Fruit fly (Drosophila melanogaster) whole organism, embryonic: ENCODE results near the gene bmm.
A peak's percentile ranks its signal among the peaks of the same experiment; 100 is the strongest.

ENCODE experiments used
- Atf3 ChIP-seq: fragments of 200-800 bp; sonication (Bioruptor generic); optimal IDR thresholded peaks from 3 replicates; lab custom pipeline; 2016; ENCODE audit warnings: missing biosample characterization, missing genetic modification characterization
- B-H2 ChIP-seq: fragments of 200-800 bp; sonication (Bioruptor generic); optimal IDR thresholded peaks from 2 replicates; lab custom pipeline; 2018; ENCODE audit warnings: missing biosample characterization, mild to moderate bottlenecking, missing genetic modification characterization
- CG1024 ChIP-seq: fragments of 200-800 bp; sonication (Bioruptor generic); IDR thresholded peaks from 2 replicates; pipeline ENCODE4 v1.3.6; 2022; ENCODE audit warnings: missing biosample characterization, missing genetic modification characterization
- CG10274 ChIP-seq: fragments of 200-800 bp; sonication (Bioruptor generic); optimal IDR thresholded peaks from 3 replicates; lab custom pipeline; 2017; ENCODE audit warnings: missing biosample characterization, mild to moderate bottlenecking, missing genetic modification characterization
- CG13287 ChIP-seq: fragments of 200-800 bp; sonication (Bioruptor generic); IDR thresholded peaks from 2 replicates; pipeline ENCODE4 v1.3.6; 2022; ENCODE audit warnings: missing biosample characterization, missing genetic modification characterization; ENCODE audit not compliant: partially characterized antibody
- CG14965 ChIP-seq: fragments of 200-800 bp; sonication (Bioruptor generic); optimal IDR thresholded peaks from 2 replicates; lab custom pipeline; 2016; ENCODE audit warnings: missing biosample characterization, missing genetic modification characterization, borderline replicate concordance
- CG15696 ChIP-seq: fragments of 200-800 bp; sonication (Bioruptor generic); optimal IDR thresholded peaks from 2 replicates; lab custom pipeline; 2019; ENCODE audit warnings: missing biosample characterization, mild to moderate bottlenecking, missing genetic modification characterization, moderate library complexity
- CG16813 ChIP-seq: fragments of 200-800 bp; sonication (Bioruptor generic); IDR thresholded peaks from 3 replicates; pipeline ENCODE4 v1.3.6; 2022; ENCODE audit warnings: missing biosample characterization, missing genetic modification characterization; ENCODE audit not compliant: partially characterized antibody
- CG17186 ChIP-seq: fragments of 200-800 bp; sonication (Bioruptor generic); optimal IDR thresholded peaks from 3 replicates; lab custom pipeline; 2017; ENCODE audit warnings: missing biosample characterization, missing genetic modification reagents, missing genetic modification characterization
- CG2712 ChIP-seq: fragments of 200-800 bp; optimal IDR thresholded peaks from 3 replicates; lab custom pipeline; 2019; ENCODE audit warnings: missing biosample characterization, mild to moderate bottlenecking, missing genetic modification characterization, moderate library complexity
- CG2889 ChIP-seq: fragments of 200-800 bp; sonication (Bioruptor generic); IDR thresholded peaks from 3 replicates; pipeline ENCODE4 v1.3.6; 2022; ENCODE audit warnings: missing biosample characterization, missing genetic modification characterization
- CG30403 ChIP-seq: fragments of 200-800 bp; sonication (Bioruptor generic); optimal IDR thresholded peaks from 3 replicates; lab custom pipeline; 2016; ENCODE audit warnings: missing biosample characterization, missing genetic modification characterization
- CG3065 ChIP-seq: fragments of 200-800 bp; sonication (Bioruptor generic); optimal IDR thresholded peaks from 2 replicates; lab custom pipeline; 2016; ENCODE audit warnings: missing biosample characterization, missing genetic modification characterization
- CG31224 ChIP-seq: fragments of 200-800 bp; sonication (Bioruptor generic); IDR thresholded peaks from 2 replicates; pipeline ENCODE4 v1.3.6; 2022; ENCODE audit warnings: missing biosample characterization, missing genetic modification characterization
- CG31441 ChIP-seq: fragments of 200-800 bp; sonication (Bioruptor generic); IDR thresholded peaks from 2 replicates; pipeline ENCODE4 v1.3.6; 2022; ENCODE audit warnings: missing biosample characterization, missing genetic modification characterization
- CG34422 ChIP-seq: fragments of 200-800 bp; sonication (Bioruptor generic); IDR thresholded peaks from 3 replicates; pipeline ENCODE4 v1.3.6; 2022; ENCODE audit warnings: missing biosample characterization, missing genetic modification characterization
- CG3726 ChIP-seq: fragments of 200-800 bp; sonication (Bioruptor generic); IDR thresholded peaks from 3 replicates; pipeline ENCODE4, ENCODE4 v1.3.6; 2022; ENCODE audit warnings: missing biosample characterization, missing genetic modification characterization
- CG8089 ChIP-seq: fragments of 200-800 bp; sonication (Bioruptor generic); optimal IDR thresholded peaks from 3 replicates; lab custom pipeline; 2016; ENCODE audit warnings: missing biosample characterization, missing genetic modification characterization
- D19B ChIP-seq: fragments of 200-800 bp; sonication (Bioruptor generic); optimal IDR thresholded peaks from 2 replicates; lab custom pipeline; 2017; ENCODE audit warnings: missing biosample characterization, mild to moderate bottlenecking, missing genetic modification characterization
- Dbx ChIP-seq: fragments of 200-800 bp; sonication (Bioruptor generic); IDR thresholded peaks from 3 replicates; pipeline ENCODE4 v1.3.6; 2022; ENCODE audit warnings: missing biosample characterization, missing genetic modification characterization
- Dek ChIP-seq: fragments of 200-800 bp; sonication (Bioruptor generic); optimal IDR thresholded peaks from 3 replicates; lab custom pipeline; 2019; ENCODE audit warnings: missing biosample characterization, mild to moderate bottlenecking, missing genetic modification characterization, moderate library complexity
- Gug ChIP-seq: fragments of 200-800 bp; sonication (Bioruptor generic); IDR thresholded peaks from 4 replicates; pipeline ENCODE4 v1.3.6; 2022; ENCODE audit warnings: missing biosample characterization, missing genetic modification characterization
- H2.0 ChIP-seq: fragments of 200-800 bp; sonication (Bioruptor generic); IDR thresholded peaks from 2 replicates; pipeline ENCODE4 v1.3.6; 2022; ENCODE audit warnings: missing biosample characterization, missing genetic modification characterization
- HmgD ChIP-seq: fragments of 200-800 bp; sonication (Bioruptor generic); optimal IDR thresholded peaks from 3 replicates; lab custom pipeline; 2016; ENCODE audit warnings: missing biosample characterization, missing genetic modification characterization
- Hr39 ChIP-seq: fragments of >200 bp; optimal IDR thresholded peaks from 2 replicates; lab custom pipeline; 2017
- MBD-R2 ChIP-seq: fragments of 200-800 bp; sonication (Bioruptor generic); IDR thresholded peaks from 2 replicates; pipeline ENCODE4 v1.3.6; 2022; ENCODE audit warnings: missing biosample characterization, missing genetic modification characterization
- Oaz ChIP-seq: fragments of 200-800 bp; sonication (Bioruptor generic); IDR thresholded peaks from 2 replicates; pipeline ENCODE4 v1.3.6; 2022; ENCODE audit warnings: missing biosample characterization, missing genetic modification characterization
- ab ChIP-seq: fragments of 200-800 bp; sonication (Bioruptor generic); optimal IDR thresholded peaks from 2 replicates; lab custom pipeline; 2016; ENCODE audit warnings: missing biosample characterization, missing genetic modification characterization
- ac ChIP-seq: fragments of 200-800 bp; sonication (Bioruptor generic); optimal IDR thresholded peaks from 3 replicates; lab custom pipeline; 2017; ENCODE audit warnings: missing biosample characterization, mild to moderate bottlenecking, missing genetic modification characterization
- al ChIP-seq: fragments of 200-800 bp; sonication (Bioruptor generic); IDR thresholded peaks from 2 replicates; pipeline ENCODE4 v1.3.6; 2022; ENCODE audit warnings: missing biosample characterization, missing genetic modification characterization
- ash1 ChIP-seq: fragments of 200-800 bp; sonication (Bioruptor generic); optimal IDR thresholded peaks from 2 replicates; lab custom pipeline; 2018; ENCODE audit warnings: missing biosample characterization, mild to moderate bottlenecking, missing genetic modification characterization
- bigmax ChIP-seq: fragments of 200-800 bp; sonication (Bioruptor generic); optimal IDR thresholded peaks from 2 replicates; lab custom pipeline; 2018; ENCODE audit warnings: missing biosample characterization, mild to moderate bottlenecking, missing genetic modification characterization
- btn ChIP-seq: fragments of 200-800 bp; sonication (Bioruptor generic); optimal IDR thresholded peaks from 2 replicates; lab custom pipeline; 2016; ENCODE audit warnings: missing biosample characterization, missing genetic modification characterization
- eve ChIP-seq, 2 experiments: fragments of >200 bp; optimal IDR thresholded peaks; 2 replicates each; lab custom pipeline; 2017; ENCODE audit warnings: missing biosample characterization in 2 of 2, missing genetic modification characterization in 2 of 2
- exex ChIP-seq: fragments of 200-800 bp; sonication (Bioruptor generic); optimal IDR thresholded peaks from 4 replicates; lab custom pipeline; 2018; ENCODE audit warnings: missing biosample characterization, mild to moderate bottlenecking, missing genetic modification characterization, moderate library complexity
- fd3F ChIP-seq: fragments of 200-800 bp; sonication (Bioruptor generic); optimal IDR thresholded peaks from 2 replicates; lab custom pipeline; 2018; ENCODE audit warnings: missing biosample characterization, mild to moderate bottlenecking, missing genetic modification characterization, moderate library complexity
- h ChIP-seq: fragments of >200 bp; optimal IDR thresholded peaks from 2 replicates; lab custom pipeline; 2017
- hkb ChIP-seq, 2 experiments: fragments of 200-800 bp in 1 of 2; fragments of >200 bp in 1 of 2; sonication (Bioruptor generic) in 1 of 2; IDR thresholded peaks in 1 of 2; optimal IDR thresholded peaks in 1 of 2; 2 replicates each; pipeline versions ENCODE4 v1.3.6 to Lab custom; 2017 to 2022; ENCODE audit warnings: missing biosample characterization in 1 of 2, missing genetic modification characterization in 1 of 2
- insv ChIP-seq, 2 experiments: fragments of 200-800 bp; sonication (Bioruptor generic); optimal IDR thresholded peaks; 3 replicates each; lab custom pipeline; 2016 to 2018; ENCODE audit warnings: missing biosample characterization in 2 of 2, missing genetic modification characterization in 2 of 2
- jigr1 ChIP-seq: fragments of 200-800 bp; sonication (Bioruptor generic); IDR thresholded peaks from 3 replicates; pipeline ENCODE4 v1.3.6; 2022; ENCODE audit warnings: missing biosample characterization, missing genetic modification characterization
- lmd ChIP-seq: fragments of 200-800 bp; sonication (Bioruptor generic); IDR thresholded peaks from 2 replicates; pipeline ENCODE4 v1.3.6; 2022; ENCODE audit warnings: missing biosample characterization, missing genetic modification characterization
- mam ChIP-seq: fragments of 200-800 bp; sonication (Bioruptor generic); optimal IDR thresholded peaks from 3 replicates; lab custom pipeline; 2016; ENCODE audit warnings: missing biosample characterization, missing genetic modification characterization
- mld ChIP-seq: fragments of 200-800 bp; sonication (Bioruptor generic); IDR thresholded peaks from 3 replicates; pipeline ENCODE4 v1.3.6; 2022; ENCODE audit warnings: missing biosample characterization, missing genetic modification characterization; ENCODE audit not compliant: partially characterized antibody
- onecut ChIP-seq: fragments of 200-800 bp; sonication (Bioruptor generic); IDR thresholded peaks from 2 replicates; pipeline ENCODE4 v1.3.6; 2022; ENCODE audit warnings: missing biosample characterization, missing genetic modification characterization
- scrt ChIP-seq: fragments of 200-800 bp; sonication (Bioruptor generic); optimal IDR thresholded peaks from 2 replicates; lab custom pipeline; 2018; ENCODE audit warnings: missing biosample characterization, mild to moderate bottlenecking, missing genetic modification characterization, moderate library complexity
- slbo ChIP-seq: fragments of 200-800 bp; sonication (Bioruptor generic); IDR thresholded peaks from 2 replicates; pipeline ENCODE4 v1.3.6; 2022; ENCODE audit warnings: missing biosample characterization, missing genetic modification characterization
- slou ChIP-seq: fragments of 200-800 bp; sonication (Bioruptor generic); optimal IDR thresholded peaks from 3 replicates; lab custom pipeline; 2016; ENCODE audit warnings: missing biosample characterization, missing genetic modification characterization
- sqz ChIP-seq: fragments of 200-800 bp; sonication (Bioruptor generic); optimal IDR thresholded peaks from 3 replicates; lab custom pipeline; 2018; ENCODE audit warnings: missing biosample characterization, mild to moderate bottlenecking, missing genetic modification characterization
- tio ChIP-seq: fragments of 200-800 bp; sonication (Bioruptor generic); optimal IDR thresholded peaks from 2 replicates; lab custom pipeline; 2017; ENCODE audit warnings: missing biosample characterization, missing genetic modification characterization, inconsistent platforms
- tx ChIP-seq: fragments of 200-800 bp; sonication (Bioruptor generic); optimal IDR thresholded peaks from 2 replicates; lab custom pipeline; 2016; ENCODE audit warnings: missing biosample characterization, missing genetic modification characterization

The bmm gene

DNA sequence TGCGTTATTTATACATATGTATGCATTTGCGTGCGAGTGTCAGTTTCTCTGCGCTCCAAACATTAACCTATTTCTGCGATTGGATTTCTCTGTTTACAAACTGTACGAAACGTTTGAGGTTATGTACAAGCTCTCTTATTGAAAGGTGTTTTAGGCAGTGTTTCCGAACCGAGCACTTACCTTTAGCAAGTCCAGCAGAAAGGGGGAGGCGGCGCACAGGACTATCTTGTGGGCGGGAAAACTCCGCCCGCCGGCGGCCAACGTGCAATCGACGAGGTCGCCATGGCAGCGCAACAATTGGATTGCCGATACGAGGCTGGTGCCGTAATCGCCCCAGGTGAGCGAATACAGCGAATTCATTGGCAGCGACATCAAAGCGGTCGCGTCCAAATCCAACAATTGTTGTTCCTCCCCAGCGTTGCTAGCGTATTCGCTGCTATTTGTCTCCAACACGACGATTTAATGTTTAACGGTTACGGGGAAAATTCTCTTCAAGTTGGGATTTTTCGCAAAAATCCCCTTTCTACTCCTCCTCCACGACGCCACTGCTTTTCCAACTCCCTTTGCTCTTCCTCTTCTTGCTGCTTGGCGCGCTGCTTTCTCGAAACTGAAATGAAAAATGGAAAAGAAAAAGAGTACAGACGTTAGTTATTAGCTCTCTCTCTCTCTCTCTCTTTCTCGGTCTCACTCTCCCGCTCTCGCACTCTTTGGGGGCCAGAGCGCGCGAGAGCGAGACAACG, 29.3 kb downstream of the bmm start (continued):
- TF ChIP-seq CG34422 = peak; percentile 93
- TF ChIP-seq CG16813 = no peak; the same call in 2 of the 3 replicates
- TF ChIP-seq CG3726 (GFP tag; lab: Robert Waterston, UW) = peak; percentile 77; the same call in 1 of the 3 replicates
- peak; percentile 76 for TF ChIP-seq MBD-R2 (GFP tag; lab: Robert Waterston, UW)
- 0 out of 2 replicates have a peak, but pooled peaks have one; percentile 6 for TF ChIP-seq CG13287 (GFP tag; lab: Robert Waterston, UW)
- peak; percentile 96 for TF ChIP-seq mam (GFP tag; lab: Kevin White, UChicago)
- TF ChIP-seq B-H2 (GFP tag; lab: Kevin White, UChicago) = peak; percentile 76
- TF ChIP-seq lmd (GFP tag; lab: Robert Waterston, UW) = peak; percentile 93
- TF ChIP-seq Gug (GFP tag; lab: Robert Waterston, UW) = peak; percentile 91
- peak; percentile 97 for TF ChIP-seq bigmax (GFP tag; lab: Kevin White, UChicago)
- peak; percentile 96 for TF ChIP-seq slbo
- TF ChIP-seq slou (GFP tag; lab: Kevin White, UChicago) = peak; percentile 76
- TF ChIP-seq sqz = peak; percentile 39
- peak; percentile 89 for TF ChIP-seq tx (GFP tag; lab: Kevin White, UChicago)
- peak; percentile 83 for TF ChIP-seq D19B (GFP tag; lab: Kevin White, UChicago)
- TF ChIP-seq CG10274 (GFP tag; lab: Kevin White, UChicago) = peak; percentile 80
- TF ChIP-seq fd3F = peak; percentile 83
- TF ChIP-seq tio = peak; percentile 76
- peak in 1 of 2 experiments; percentile 80 for TF ChIP-seq insv (GFP tag; optimal IDR thresholded peaks at IDR 0.05; lab: Kevin White, UChicago)
- peak; percentile 86 for TF ChIP-seq Dek (tag; lab: Kevin White, UChicago)
- peak; percentile 81 for TF ChIP-seq HmgD
- TF ChIP-seq h (lab: Kevin White, UChicago) = no peak
- no peak for TF ChIP-seq Hr39 (lab: Kevin White, UChicago)
- peak; percentile 79 for TF ChIP-seq CG1024
- peak; percentile 88 for TF ChIP-seq al (GFP tag; lab: Robert Waterston, UW)
- peak; percentile 85 for TF ChIP-seq Oaz (GFP tag; lab: Robert Waterston, UW)
- peak; percentile 76 for TF ChIP-seq jigr1 (GFP tag; lab: Robert Waterston, UW)
- TF ChIP-seq CG8089 (GFP tag; lab: Kevin White, UChicago) = peak; percentile 87
- peak; percentile 79 for TF ChIP-seq CG31441 (GFP tag; lab: Robert Waterston, UW)
- TF ChIP-seq ab (GFP tag; lab: Kevin White, UChicago) = peak; percentile 78
- TF ChIP-seq CG2889 (GFP tag; lab: Robert Waterston, UW) = peak; percentile 90
- peak; percentile 95 for TF ChIP-seq Dbx (GFP tag; lab: Robert Waterston, UW)
- peak; percentile 27 for TF ChIP-seq exex
- peak; percentile 83 for TF ChIP-seq Atf3
- peak; percentile 30 for TF ChIP-seq ac (GFP tag; lab: Kevin White, UChicago)
- peak; percentile 80 for TF ChIP-seq CG2712 (tag; lab: Kevin White, UChicago)
- peak; percentile 88 for TF ChIP-seq scrt (GFP tag; lab: Kevin White, UChicago)
- TF ChIP-seq onecut (GFP tag; lab: Robert Waterston, UW) = peak; percentile 85
- peak; percentile 50 for TF ChIP-seq CG17186 (GFP tag; lab: Kevin White, UChicago)
- peak; percentile 74 for TF ChIP-seq CG14965
- TF ChIP-seq hkb (optimal IDR thresholded peaks at IDR 0.05; lab: Kevin White, UChicago) = no peak
- peak; percentile 88 for TF ChIP-seq hkb (GFP tag; IDR thresholded peaks at IDR 0.05; lab: Robert Waterston, UW)
- TF ChIP-seq CG30403 (GFP tag; lab: Kevin White, UChicago) = peak; percentile 91
- no peak for TF ChIP-seq mld (GFP tag; lab: Robert Waterston, UW)
- TF ChIP-seq eve (GFP tag; optimal IDR thresholded peaks at IDR 0.05; lab: Kevin White, UChicago) = no peak
- peak; percentile 58 for TF ChIP-seq CG15696 (tag; lab: Kevin White, UChicago)
- TF ChIP-seq CG31224 = peak; percentile 85
- TF ChIP-seq H2.0 (GFP tag; lab: Robert Waterston, UW) = peak; percentile 88
- TF ChIP-seq ash1 (GFP tag; lab: Kevin White, UChicago) = no peak
- TF ChIP-seq btn (GFP tag; lab: Kevin White, UChicago) = peak; percentile 73
- TF ChIP-seq CG3065 (GFP tag; lab: Kevin White, UChicago) = peak; percentile 43
